Worm (Caenorhabditis elegans) whole organism, L4 larva: ENCODE data around the gene C30G7.2.
A peak's percentile ranks its signal among the peaks of the same experiment; 100 is the strongest.

Source experiments
- F26F4.8 ChIP-seq: fragments of 200-800 bp; sonication (Bioruptor generic); conservative IDR thresholded peaks from 2 replicates; pipeline ENCODE4 v1.3.6; 2022; ENCODE audit warnings: missing genetic modification characterization, missing compliant biosample characterization
- aha-1 ChIP-seq: fragments of 150-350 bp; peaks from one replicate; lab custom pipeline; 2014; ENCODE audit warnings: missing biosample characterization, missing genetic modification characterization
- attf-4 ChIP-seq: sonication (generic microtip); optimal IDR thresholded peaks from 3 replicates; lab custom pipeline; 2017; ENCODE audit warnings: missing biosample characterization, missing genetic modification characterization
- ceh-28 ChIP-seq: fragments of 150-350 bp; optimal IDR thresholded peaks from 2 replicates; lab custom pipeline; 2014; ENCODE audit warnings: missing biosample characterization, missing genetic modification reagents, missing genetic modification characterization
- dve-1 ChIP-seq: sonication (generic microtip); optimal IDR thresholded peaks from 2 replicates; lab custom pipeline; 2017; ENCODE audit warnings: antibody characterized with exemption, mild to moderate bottlenecking, missing genetic modification characterization, missing compliant biosample characterization; ENCODE audit not compliant: insufficient read depth
- jun-1 ChIP-seq: fragments of 150-350 bp; optimal IDR thresholded peaks from 2 replicates; lab custom pipeline; 2014; ENCODE audit warnings: missing biosample characterization, missing genetic modification reagents, missing genetic modification characterization
- lin-29 ChIP-seq: fragments of 200-800 bp; sonication (Bioruptor generic); IDR thresholded peaks from 2 replicates; pipeline ENCODE4 v1.3.6; 2022; ENCODE audit warnings: missing genetic modification reagents, missing genetic modification characterization, missing compliant biosample characterization
- mep-1 ChIP-seq: fragments of 150-350 bp; sonication (generic microtip); optimal IDR thresholded peaks from 3 replicates; lab custom pipeline; 2014; ENCODE audit warnings: missing biosample characterization, missing genetic modification characterization
- nhr-10 ChIP-seq: fragments of 150-350 bp; optimal IDR thresholded peaks from 2 replicates; lab custom pipeline; 2014; ENCODE audit warnings: missing biosample characterization, missing genetic modification characterization
- nhr-25 ChIP-seq: sonication (generic microtip); optimal IDR thresholded peaks from 2 replicates; lab custom pipeline; 2017; ENCODE audit warnings: missing genetic modification characterization, mild to moderate bottlenecking, missing compliant biosample characterization, antibody characterized with exemption, moderate library complexity, borderline replicate concordance; ENCODE audit not compliant: insufficient read depth
- set-16 ChIP-seq: fragments of 200-800 bp; sonication (Bioruptor generic); IDR thresholded peaks from 2 replicates; pipeline ENCODE4 v1.3.6; 2022; ENCODE audit warnings: missing genetic modification reagents, missing genetic modification characterization, missing compliant biosample characterization

ce11 chrV:14930168-14930567 is 6.5 kb upstream of the C30G7.2 start:
- TF ChIP-seq aha-1 (tag; lab: Kevin White, UChicago) (peak; percentile 76), lin-29 (GFP tag; lab: Robert Waterston, UW) (no peak), attf-4 (tag; lab: Kevin White, UChicago) (no peak), nhr-25 (tag; lab: Kevin White, UChicago) (no peak), F26F4.8 (GFP tag; lab: Robert Waterston, UW) (no peak), nhr-10 (no peak), jun-1 (no peak), dve-1 (tag; lab: Kevin White, UChicago) (no peak), set-16 (GFP tag; lab: Robert Waterston, UW) (no peak), mep-1 (tag; lab: Kevin White, UChicago) (no peak), ceh-28 (tag; lab: Kevin White, UChicago) (no peak)
